Worm (Caenorhabditis elegans): ENCODE results near the gene F10C1.1.

DNA sequence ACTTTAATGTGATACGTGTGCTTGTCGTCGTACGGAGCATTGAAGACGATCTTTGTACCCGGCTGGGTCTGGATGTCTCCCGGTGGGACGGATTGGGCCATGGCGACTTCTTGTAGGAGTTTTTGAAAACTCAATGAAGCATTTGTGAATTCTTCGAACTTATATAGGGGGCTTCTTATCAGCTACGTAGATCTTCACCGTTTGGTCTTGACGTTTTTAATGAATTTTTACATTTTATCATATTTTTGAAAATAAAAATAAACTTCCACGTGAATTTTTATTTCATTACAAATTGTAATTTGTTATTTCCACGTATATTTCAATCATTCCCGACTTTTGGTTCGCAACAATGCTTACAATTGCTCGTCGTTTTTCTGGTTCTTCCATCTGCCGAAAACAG is 36.2 kb downstream of the F10C1.1 start, which contains the start of the genes msp-64 and ZK1248.5:
- TF ChIP-seq pha-4 (GFP tag; IDR thresholded peaks at IDR 0.05) (no peak), pha-4 (tag; optimal IDR thresholded peaks at IDR 0.05) (no peak), hlh-30 (tag; optimal IDR thresholded peaks at IDR 0.05; ENCODE audit: insufficient read depth) (no peak), nhr-237 (tag; optimal IDR thresholded peaks at IDR 0.05) (no peak), lir-3 (tag; optimal IDR thresholded peaks at IDR 0.05) (no peak), jun-1 (tag; optimal IDR thresholded peaks at IDR 0.05) (no peak), aly-2 (tag; optimal IDR thresholded peaks at IDR 0.05) (no peak), unc-62 (GFP tag; optimal IDR thresholded peaks at IDR 0.05 in 1 of 2) (no peak), unc-62 (tag; optimal IDR thresholded peaks at IDR 0.05) (no peak), ceh-20 (GFP tag; IDR thresholded peaks at IDR 0.05) (no peak), hif-1 (tag; optimal IDR thresholded peaks at IDR 0.05) (no peak), R02D3.7 (tag; optimal IDR thresholded peaks at IDR 0.05) (no peak), lin-13 (GFP tag; optimal IDR thresholded peaks at IDR 0.05) (no peak), snpc-4 (tag; optimal IDR thresholded peaks at IDR 0.05) (no peak), mxl-3 (GFP tag; optimal IDR thresholded peaks at IDR 0.05) (no peak)

Measured in whole organism, L4 larva.